Worm (Caenorhabditis elegans): ENCODE results near the gene snx-17.

Gene snx-17

ce11 chrX:13108664-13109063, 13.4 kb downstream of the snx-17 start:
- 0 out of 2 replicates have a peak, but pooled peaks have one; percentile 34 for TF ChIP-seq cebp-2 (GFP tag; IDR thresholded peaks at IDR 0.05)
- no peak for TF ChIP-seq unc-62 (GFP tag; optimal IDR thresholded peaks at IDR 0.05)
- TF ChIP-seq F10E7.11 (tag; optimal IDR thresholded peaks at IDR 0.05) = no peak
- TF ChIP-seq Y53G8AR.9 (GFP tag; conservative IDR thresholded peaks at IDR 0.05) = peak; percentile 79; the same call in 1 of the 2 replicates
- 0 out of 2 replicates have a peak, but pooled peaks have one; percentile 25 for TF ChIP-seq mcd-1 (GFP tag; IDR thresholded peaks at IDR 0.05)
- TF ChIP-seq madf-10 (tag; optimal IDR thresholded peaks at IDR 0.05) = no peak
- TF ChIP-seq dpl-1 (GFP tag; optimal IDR thresholded peaks at IDR 0.05) = no peak
- no peak for TF ChIP-seq C06A6.2 (GFP tag; conservative IDR thresholded peaks at IDR 0.05)
- no peak for TF ChIP-seq rpc-1 (optimal IDR thresholded peaks at IDR 0.05)
- TF ChIP-seq rpc-1 (tag; optimal IDR thresholded peaks at IDR 0.05) = no peak
- TF ChIP-seq mel-28 (tag; optimal IDR thresholded peaks at IDR 0.05; ENCODE audit: borderline replicate concordance) = peak; percentile 19
- TF ChIP-seq athp-1 (tag; optimal IDR thresholded peaks at IDR 0.05) = peak; percentile 52
- TF ChIP-seq sea-2 (GFP tag; IDR thresholded peaks at IDR 0.05) = no peak
- TF ChIP-seq K11D2.4 (GFP tag; IDR thresholded peaks at IDR 0.05) = no peak
- no peak for TF ChIP-seq akir-1 (GFP tag; optimal IDR thresholded peaks at IDR 0.05)
- TF ChIP-seq nfyb-1 (GFP tag; IDR thresholded peaks at IDR 0.05) = no peak; the same call in 1 of the 2 replicates
- TF ChIP-seq tlf-1 (GFP tag; optimal IDR thresholded peaks at IDR 0.05) = peak; percentile 15
- no peak for TF ChIP-seq F55B11.4 (tag; optimal IDR thresholded peaks at IDR 0.05; ENCODE audit: borderline replicate concordance, insufficient read depth)
- TF ChIP-seq unc-130 (GFP tag; optimal IDR thresholded peaks at IDR 0.05) = no peak
- peak; percentile 76 for TF ChIP-seq ama-1 (optimal IDR thresholded peaks at IDR 0.05)
- no peak for TF ChIP-seq ama-1 (GFP tag; optimal IDR thresholded peaks at IDR 0.05)
- no peak for TF ChIP-seq F49E8.2 (tag; optimal IDR thresholded peaks at IDR 0.05; ENCODE audit: insufficient read depth)
- no peak for TF ChIP-seq rcor-1 (GFP tag; IDR thresholded peaks at IDR 0.05)
- TF ChIP-seq egl-44 (GFP tag; IDR thresholded peaks at IDR 0.05) = peak; percentile 47; the same call in 1 of the 2 replicates
- no peak for TF ChIP-seq aptf-2 (GFP tag; conservative IDR thresholded peaks at IDR 0.05)
- TF ChIP-seq lsl-1 (GFP tag; optimal IDR thresholded peaks at IDR 0.05) = no peak
- TF ChIP-seq let-526 (GFP tag; IDR thresholded peaks at IDR 0.05) = no peak
- TF ChIP-seq cebp-1 (GFP tag; IDR thresholded peaks at IDR 0.05) = no peak
- peak; percentile 67 for TF ChIP-seq cebp-1 (tag; optimal IDR thresholded peaks at IDR 0.05)
- no peak for TF ChIP-seq ccch-3 (GFP tag; optimal IDR thresholded peaks at IDR 0.05)
- TF ChIP-seq zim-3 (tag; optimal IDR thresholded peaks at IDR 0.05) = no peak
- TF ChIP-seq ZK185.1 (tag; optimal IDR thresholded peaks at IDR 0.05; ENCODE audit: poor library complexity, severe bottlenecking) = no peak
- TF ChIP-seq F33H1.4 (GFP tag; IDR thresholded peaks at IDR 0.05) = no peak
- peak; percentile 35; the same call in 1 of the 2 replicates for TF ChIP-seq B0336.3 (GFP tag; IDR thresholded peaks at IDR 0.05)
- no peak for TF ChIP-seq Y95B8A.8 (GFP tag; IDR thresholded peaks at IDR 0.05)
- TF ChIP-seq lin-54 (GFP tag; optimal IDR thresholded peaks at IDR 0.05) = no peak
- no peak for TF ChIP-seq ztf-25 (GFP tag; IDR thresholded peaks at IDR 0.05)
- no peak for TF ChIP-seq let-607 (tag; optimal IDR thresholded peaks at IDR 0.05)
- no peak for TF ChIP-seq zfh-2 (GFP tag; conservative IDR thresholded peaks at IDR 0.05)
- no peak for TF ChIP-seq lag-1 (GFP tag; IDR thresholded peaks at IDR 0.05)
- no peak for TF ChIP-seq ceh-79 (tag; optimal IDR thresholded peaks at IDR 0.05)
- TF ChIP-seq nhr-90 (tag; optimal IDR thresholded peaks at IDR 0.05) = peak; percentile 28
- no peak for TF ChIP-seq Y53F4B.3 (GFP tag; IDR thresholded peaks at IDR 0.05)
- TF ChIP-seq hlh-12 (tag; optimal IDR thresholded peaks at IDR 0.05) = no peak
- no peak for TF ChIP-seq sptf-2 (GFP tag; optimal IDR thresholded peaks at IDR 0.05)
- TF ChIP-seq him-1 (tag; optimal IDR thresholded peaks at IDR 0.05) = no peak
- TF ChIP-seq nhr-120 (GFP tag; IDR thresholded peaks at IDR 0.05) = no peak
- no peak for TF ChIP-seq T07F8.4 (tag; optimal IDR thresholded peaks at IDR 0.05)
- TF ChIP-seq ceh-91 (GFP tag; IDR thresholded peaks at IDR 0.05) = no peak
- peak; percentile 21; the same call in 1 of the 2 replicates for TF ChIP-seq hmg-1.2 (GFP tag; IDR thresholded peaks at IDR 0.05)

Measured in whole organism, young adult.